Worm (Caenorhabditis elegans): ENCODE data around the gene tif-1A.

tif-1A gene

DNA sequence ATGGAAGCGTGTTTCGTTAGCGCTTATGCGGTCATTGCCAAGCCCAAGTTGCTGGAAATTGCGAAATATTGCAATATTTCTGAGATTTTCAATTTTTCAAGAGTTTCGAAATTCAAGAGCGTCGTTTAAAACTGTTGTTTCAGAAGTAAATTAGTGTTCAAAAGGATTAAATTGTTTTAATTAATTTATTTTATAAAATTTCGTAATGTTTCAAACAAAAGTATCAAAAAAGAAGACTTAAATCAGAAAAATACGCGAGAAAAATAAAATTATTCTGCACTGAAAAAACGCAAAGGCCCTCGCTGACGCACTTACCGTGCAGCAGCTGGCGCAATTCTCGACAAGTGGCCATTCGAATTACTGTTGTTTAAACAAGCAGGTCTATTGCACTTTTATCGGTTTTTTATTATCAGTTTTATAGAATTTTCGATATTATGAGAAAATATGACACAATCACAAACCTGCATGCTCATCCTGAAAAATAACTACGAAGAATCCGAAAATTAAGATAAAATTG is at the start of gene tif-1A:
Gene tif-1A (minus strand): TSS at position 51 of the 517 bp plus-strand sequence.
- TF ChIP-seq unc-86 (tag; optimal IDR thresholded peaks at IDR 0.05) (peak; percentile 50), ceh-19 (GFP tag; optimal IDR thresholded peaks at IDR 0.05) (no peak), lim-6 (tag; optimal IDR thresholded peaks at IDR 0.05) (no peak), K02D7.2 (tag; optimal IDR thresholded peaks at IDR 0.05) (no peak), pha-4 (tag; optimal IDR thresholded peaks at IDR 0.05) (no peak), dmd-4 (tag; optimal IDR thresholded peaks at IDR 0.05; ENCODE audit: borderline replicate concordance) (no peak), pha-2 (tag; optimal IDR thresholded peaks at IDR 0.05) (peak; percentile 30), C38D4.7 (GFP tag; optimal IDR thresholded peaks at IDR 0.05) (peak; percentile 11), elt-2 (tag; optimal IDR thresholded peaks at IDR 0.05) (peak; percentile 88), elt-4 (tag; optimal IDR thresholded peaks at IDR 0.05) (no peak), F13H6.1 (tag; optimal IDR thresholded peaks at IDR 0.05) (no peak), ceh-2 (tag; optimal IDR thresholded peaks at IDR 0.05) (peak; percentile 12), ahr-1 (tag; optimal IDR thresholded peaks at IDR 0.05) (no peak), che-1 (tag; optimal IDR thresholded peaks at IDR 0.05) (peak; percentile 44), ceh-30 (tag; optimal IDR thresholded peaks at IDR 0.05) (peak; percentile 46), syd-9 (tag; optimal IDR thresholded peaks at IDR 0.05) (no peak), fax-1 (tag; optimal IDR thresholded peaks at IDR 0.05) (no peak), ttx-3 (tag; optimal IDR thresholded peaks at IDR 0.05) (no peak), ceh-45 (GFP tag; IDR thresholded peaks at IDR 0.05) (no peak), ama-1 (optimal IDR thresholded peaks at IDR 0.05) (no peak), rnt-1 (tag; optimal IDR thresholded peaks at IDR 0.05) (no peak), nhr-11 (tag; optimal IDR thresholded peaks at IDR 0.05) (no peak), ceh-31 (tag; optimal IDR thresholded peaks at IDR 0.05) (no peak), unc-42 (tag; optimal IDR thresholded peaks at IDR 0.05) (peak; percentile 27), ztf-16 (tag; optimal IDR thresholded peaks at IDR 0.05) (no peak), sox-2 (GFP tag; IDR thresholded peaks at IDR 0.05) (no peak), K09A11.1 (tag; optimal IDR thresholded peaks at IDR 0.05; ENCODE audit: insufficient read depth) (no peak), pqm-1 (tag; optimal IDR thresholded peaks at IDR 0.05) (no peak), gmeb-2 (tag; optimal IDR thresholded peaks at IDR 0.05) (no peak), Y22D7AL.16 (tag; optimal IDR thresholded peaks at IDR 0.05) (peak; percentile 25), ceh-34 (tag; optimal IDR thresholded peaks at IDR 0.05) (peak; percentile 22), ref-2 (tag; optimal IDR thresholded peaks at IDR 0.05) (no peak), hlh-8 (tag; optimal IDR thresholded peaks at IDR 0.05) (no peak), nfya-1 (tag; optimal IDR thresholded peaks at IDR 0.05) (peak; percentile 65), tbx-2 (tag; optimal IDR thresholded peaks at IDR 0.05) (peak; percentile 32), ceh-18 (tag; optimal IDR thresholded peaks at IDR 0.05) (peak; percentile 12), ceh-22 (tag; optimal IDR thresholded peaks at IDR 0.05) (no peak), ceh-24 (tag; optimal IDR thresholded peaks at IDR 0.05) (no peak)

- TF ChIP-seq dve-1 (tag; optimal IDR thresholded peaks at IDR 0.05): no peak
- no peak for TF ChIP-seq pha-4 (tag; optimal IDR thresholded peaks at IDR 0.05)
- no peak for TF ChIP-seq ceh-48 (tag; optimal IDR thresholded peaks at IDR 0.05)
- peak; percentile 57 for TF ChIP-seq hlh-30 (tag; optimal IDR thresholded peaks at IDR 0.05; ENCODE audit: insufficient read depth)
- TF ChIP-seq eyg-1 (tag; optimal IDR thresholded peaks at IDR 0.05): no peak
Observed at ce11 chrIII:4049150-4049549, 45.2 kb upstream of the tif-1A start.

- TF ChIP-seq hlh-8 (tag; optimal IDR thresholded peaks at IDR 0.05): no peak
- no peak for TF ChIP-seq zip-5 (tag; optimal IDR thresholded peaks at IDR 0.05)
- TF ChIP-seq syd-9 (tag; optimal IDR thresholded peaks at IDR 0.05): no peak
- TF ChIP-seq tbx-2 (tag; optimal IDR thresholded peaks at IDR 0.05): no peak
- no peak for TF ChIP-seq dve-1 (tag; optimal IDR thresholded peaks at IDR 0.05)
- no peak for TF ChIP-seq hlh-13 (GFP tag; optimal IDR thresholded peaks at IDR 0.05)
- TF ChIP-seq elt-2 (tag; optimal IDR thresholded peaks at IDR 0.05): peak; percentile 80
Observed at ce11 chrIII:4039775-4040174, 35.9 kb upstream of the tif-1A start.

Data from whole organism, late embryonic.